Fruit fly (Drosophila melanogaster) whole organism, wandering third instar larva: ENCODE measurements around the gene wry.

ENCODE experiments used
- Abd-B ChIP-seq: fragments of >200 bp; optimal IDR thresholded peaks from 2 replicates; lab custom pipeline; 2017; ENCODE audit warnings: missing biosample characterization, missing genetic modification characterization
- CG32264 ChIP-seq: fragments of 200-800 bp; sonication (Bioruptor generic); optimal IDR thresholded peaks from 2 replicates; lab custom pipeline; 2016; ENCODE audit warnings: missing biosample characterization, missing genetic modification characterization
- CG9705 ChIP-seq: fragments of 200-800 bp; sonication (Bioruptor generic); optimal IDR thresholded peaks from 2 replicates; lab custom pipeline; 2018; ENCODE audit warnings: missing biosample characterization, mild to moderate bottlenecking, missing genetic modification characterization
- Dfd ChIP-seq: fragments of >200 bp; optimal IDR thresholded peaks from 2 replicates; lab custom pipeline; 2017; ENCODE audit warnings: missing biosample characterization, missing genetic modification characterization
- Dif ChIP-seq: fragments of 200-275, 200-300 bp; sonication (Bioruptor generic); optimal IDR thresholded peaks from 2 replicates; lab custom pipeline; 2018; ENCODE audit warnings: missing biosample characterization, missing genetic modification characterization; ENCODE audit not compliant: partially characterized antibody
- GATAd ChIP-seq: sonication (Bioruptor generic); optimal IDR thresholded peaks from 2 replicates; lab custom pipeline; 2016; ENCODE audit warnings: missing biosample characterization, missing genetic modification characterization
- HLH106 ChIP-seq: fragments of 200-800 bp; optimal IDR thresholded peaks from 3 replicates; lab custom pipeline; 2019; ENCODE audit warnings: missing biosample characterization, mild to moderate bottlenecking, missing genetic modification characterization, moderate library complexity
- Hnf4 ChIP-seq: fragments of 200-800 bp; sonication (Bioruptor generic); optimal IDR thresholded peaks from 2 replicates; lab custom pipeline; 2016; ENCODE audit warnings: missing biosample characterization, mild to moderate bottlenecking, missing genetic modification characterization
- Hr78 ChIP-seq: fragments of >200 bp; optimal IDR thresholded peaks from 2 replicates; lab custom pipeline; 2017; ENCODE audit warnings: missing biosample characterization, missing genetic modification characterization
- Hr83 ChIP-seq: fragments of 200-300 bp; sonication (Bioruptor generic); optimal IDR thresholded peaks from 2 replicates; lab custom pipeline; 2016; ENCODE audit warnings: missing biosample characterization, mild to moderate bottlenecking, missing genetic modification characterization, moderate library complexity; ENCODE audit not compliant: poor library complexity, severe bottlenecking
- Jra ChIP-seq: sonication (Bioruptor generic); optimal IDR thresholded peaks from 2 replicates; lab custom pipeline; 2016; ENCODE audit warnings: missing biosample characterization, missing genetic modification characterization
- Mio ChIP-seq: sonication (Bioruptor generic); optimal IDR thresholded peaks from 2 replicates; lab custom pipeline; 2016; ENCODE audit warnings: missing biosample characterization, missing genetic modification characterization
- Myc ChIP-seq: fragments of >200 bp; optimal IDR thresholded peaks from 2 replicates; lab custom pipeline; 2017
- N ChIP-seq: fragments of >200 bp; optimal IDR thresholded peaks from 2 replicates; lab custom pipeline; 2018; ENCODE audit warnings: missing biosample characterization, missing external identifiers, missing genetic modification characterization
- OdsH ChIP-seq: fragments of 200-800 bp; sonication (Bioruptor generic); optimal IDR thresholded peaks from 2 replicates; lab custom pipeline; 2016; ENCODE audit warnings: missing biosample characterization, mild to moderate bottlenecking, missing genetic modification characterization
- Rel ChIP-seq, 2 experiments: fragments of 200-800 bp; sonication (Bioruptor generic) in 1 of 2; optimal IDR thresholded peaks; 2 replicates in 1 of 2; 3 replicates in 1 of 2; lab custom pipeline; 2016 to 2019; ENCODE audit warnings: mild to moderate bottlenecking in 2 of 2, missing biosample characterization in 2 of 2, missing genetic modification characterization in 2 of 2, moderate library complexity in 1 of 2
- Sp1 ChIP-seq: fragments of 200-800 bp; sonication (Bioruptor generic); optimal IDR thresholded peaks from 3 replicates; lab custom pipeline; 2019; ENCODE audit warnings: missing biosample characterization, mild to moderate bottlenecking, missing genetic modification characterization, moderate library complexity
- Vsx2 ChIP-seq: fragments of 200-300, 225-300 bp; sonication (Bioruptor generic); optimal IDR thresholded peaks from 2 replicates; lab custom pipeline; 2018; ENCODE audit warnings: missing biosample characterization, missing genetic modification characterization; ENCODE audit not compliant: partially characterized antibody
- br ChIP-seq: fragments of 200-800 bp; sonication (Bioruptor generic); optimal IDR thresholded peaks from 2 replicates; lab custom pipeline; 2016; ENCODE audit warnings: missing biosample characterization, missing genetic modification characterization
- dl ChIP-seq, 2 experiments: fragments of 175-275, 200-275 bp in 1 of 2; fragments of 200-275 bp in 1 of 2; sonication (Bioruptor generic); optimal IDR thresholded peaks; lab custom pipeline; 2018; ENCODE audit warnings: mild to moderate bottlenecking in 2 of 2, missing biosample characterization in 2 of 2, missing genetic modification characterization in 2 of 2, moderate library complexity in 2 of 2; ENCODE audit not compliant: partially characterized antibody in 2 of 2, insufficient read depth in 1 of 2
- dmrt93B ChIP-seq: fragments of 200-800 bp; sonication (Bioruptor generic); optimal IDR thresholded peaks from 2 replicates; lab custom pipeline; 2018; ENCODE audit warnings: missing biosample characterization, mild to moderate bottlenecking, missing genetic modification characterization
- dsf ChIP-seq: sonication (Bioruptor generic); optimal IDR thresholded peaks from 2 replicates; lab custom pipeline; 2016; ENCODE audit warnings: missing biosample characterization, missing genetic modification characterization, borderline replicate concordance
- ey ChIP-seq: fragments of 200-800 bp; sonication (Bioruptor generic); optimal IDR thresholded peaks from 2 replicates; lab custom pipeline; 2016; ENCODE audit warnings: missing biosample characterization, missing genetic modification characterization
- foxo ChIP-seq, 2 experiments: fragments of 200-800 bp; sonication (Bioruptor generic); optimal IDR thresholded peaks; 2 replicates in 1 of 2; 3 replicates in 1 of 2; lab custom pipeline; 2016 to 2017; ENCODE audit warnings: missing biosample characterization in 2 of 2, missing genetic modification characterization in 2 of 2
- fru ChIP-seq: fragments of 200-800 bp; sonication (Bioruptor generic); optimal IDR thresholded peaks from 3 replicates; lab custom pipeline; 2016; ENCODE audit warnings: missing biosample characterization, mild to moderate bottlenecking, missing genetic modification characterization
- jim ChIP-seq: fragments of 175-275, 200-325 bp; sonication (Bioruptor generic); optimal IDR thresholded peaks from 2 replicates; lab custom pipeline; 2016; ENCODE audit warnings: missing biosample characterization, mild to moderate bottlenecking, missing genetic modification characterization
- lola ChIP-seq: fragments of >200 bp; optimal IDR thresholded peaks from 2 replicates; lab custom pipeline; 2017; ENCODE audit warnings: missing biosample characterization, missing genetic modification characterization
- pan ChIP-seq: fragments of >200 bp; optimal IDR thresholded peaks from 2 replicates; lab custom pipeline; 2017
- psq ChIP-seq: fragments of 200-800 bp; sonication (Bioruptor generic); optimal IDR thresholded peaks from 3 replicates; lab custom pipeline; 2017; ENCODE audit warnings: missing biosample characterization, mild to moderate bottlenecking, missing genetic modification characterization, moderate library complexity
- rgr ChIP-seq: fragments of 200-800 bp; sonication (Bioruptor generic); optimal IDR thresholded peaks from 3 replicates; lab custom pipeline; 2016; ENCODE audit warnings: missing biosample characterization, mild to moderate bottlenecking, missing genetic modification characterization
- sage ChIP-seq: fragments of 200-800 bp; sonication (Bioruptor generic); optimal IDR thresholded peaks from 2 replicates; lab custom pipeline; 2016; ENCODE audit warnings: missing biosample characterization, mild to moderate bottlenecking, missing genetic modification characterization
- sv ChIP-seq: fragments of 200-800 bp; sonication (Bioruptor generic); optimal IDR thresholded peaks from 3 replicates; lab custom pipeline; 2016; ENCODE audit warnings: missing biosample characterization, missing genetic modification characterization
- tai ChIP-seq: sonication (Bioruptor generic); optimal IDR thresholded peaks from 2 replicates; lab custom pipeline; 2016; ENCODE audit warnings: missing biosample characterization, missing genetic modification characterization
- usp ChIP-seq: fragments of >200 bp; optimal IDR thresholded peaks from 2 replicates; lab custom pipeline; 2017; ENCODE audit warnings: missing biosample characterization, missing genetic modification characterization
- woc ChIP-seq: sonication (Bioruptor generic); optimal IDR thresholded peaks from 2 replicates; lab custom pipeline; 2016; ENCODE audit warnings: missing biosample characterization, mild to moderate bottlenecking, missing genetic modification characterization

wry gene

dm6 chr2L:1885215-1885721, 48.9 kb downstream of the wry start:
- TF ChIP-seq rgr (GFP tag; lab: Kevin White, UChicago): no peak
- no peak for TF ChIP-seq CG9705 (GFP tag; lab: Kevin White, UChicago)
- TF ChIP-seq tai (GFP tag; lab: Kevin White, UChicago): no peak
- no peak for TF ChIP-seq dsf
- TF ChIP-seq CG32264 (GFP tag; lab: Kevin White, UChicago): no peak
- TF ChIP-seq Dif: no peak
- no peak for TF ChIP-seq N
- no peak for TF ChIP-seq Hr83 (GFP tag; lab: Kevin White, UChicago)
- no peak for TF ChIP-seq HLH106 (tag; lab: Kevin White, UChicago)
- no peak for TF ChIP-seq Sp1 (GFP tag; lab: Kevin White, UChicago)
- no peak for TF ChIP-seq sv
- TF ChIP-seq Myc: no peak
- no peak for TF ChIP-seq Hr78 (GFP tag; lab: Kevin White, UChicago)
- TF ChIP-seq Vsx2 (GFP tag; lab: Kevin White, UChicago): no peak
- TF ChIP-seq pan (lab: Kevin White, UChicago): no peak
- TF ChIP-seq br (GFP tag; lab: Kevin White, UChicago): no peak
- TF ChIP-seq dmrt93B (GFP tag; lab: Kevin White, UChicago): no peak
- TF ChIP-seq, all 38 proteins: peak for 0

- TF ChIP-seq Dfd (GFP tag; lab: Kevin White, UChicago) (no peak), dl (GFP tag; optimal IDR thresholded peaks at IDR 0.05; lab: Kevin White, UChicago; ENCODE audit: insufficient read depth in 1 of 2, partially characterized antibody in 2 of 2) (no peak), Jra (no peak), Vsx2 (GFP tag; lab: Kevin White, UChicago) (no peak), br (GFP tag; lab: Kevin White, UChicago) (no peak), psq (GFP tag; lab: Kevin White, UChicago) (no peak), foxo (GFP tag; optimal IDR thresholded peaks at IDR 0.05; lab: Kevin White, UChicago) (no peak), Hr78 (GFP tag; lab: Kevin White, UChicago) (no peak), Hr83 (GFP tag; lab: Kevin White, UChicago) (no peak), woc (no peak), Mio (GFP tag; lab: Kevin White, UChicago) (no peak), sage (GFP tag; lab: Kevin White, UChicago) (no peak), sv (no peak), lola (no peak), GATAd (GFP tag; lab: Kevin White, UChicago) (no peak), dsf (no peak)
Observed at dm6 chr2L:1886533-1887183, 50.3 kb downstream of the wry start.

dm6 chr2L:1887729-1888128, 51.4 kb downstream of the wry start:
- TF ChIP-seq Dfd (GFP tag; lab: Kevin White, UChicago): no peak
- no peak for TF ChIP-seq dsf
- TF ChIP-seq Hnf4: no peak
- TF ChIP-seq GATAd (GFP tag; lab: Kevin White, UChicago): no peak
- no peak for TF ChIP-seq CG32264 (GFP tag; lab: Kevin White, UChicago)
- no peak for TF ChIP-seq Dif
- TF ChIP-seq lola: no peak
- TF ChIP-seq rgr (GFP tag; lab: Kevin White, UChicago): no peak
- no peak for TF ChIP-seq dmrt93B (GFP tag; lab: Kevin White, UChicago)
- TF ChIP-seq dl (GFP tag; optimal IDR thresholded peaks at IDR 0.05; lab: Kevin White, UChicago; ENCODE audit: insufficient read depth in 1 of 2, partially characterized antibody in 2 of 2): no peak
- no peak for TF ChIP-seq Sp1 (GFP tag; lab: Kevin White, UChicago)
- peak; percentile 21 for TF ChIP-seq woc
- no peak for TF ChIP-seq N
- no peak for TF ChIP-seq tai (GFP tag; lab: Kevin White, UChicago)
- TF ChIP-seq psq (GFP tag; lab: Kevin White, UChicago): peak; percentile 68
- no peak for TF ChIP-seq CG9705 (GFP tag; lab: Kevin White, UChicago)
- TF ChIP-seq usp (GFP tag; lab: Kevin White, UChicago): no peak
- TF ChIP-seq ey (GFP tag; lab: Kevin White, UChicago): peak; percentile 10
- TF ChIP-seq Myc: no peak
- peak; percentile 58 for TF ChIP-seq fru (GFP tag; lab: Kevin White, UChicago)
- no peak for TF ChIP-seq jim (GFP tag; lab: Kevin White, UChicago)
- TF ChIP-seq foxo (GFP tag; optimal IDR thresholded peaks at IDR 0.05; lab: Kevin White, UChicago): peak in 1 of 2 experiments; percentile 8
- peak; percentile 39 for TF ChIP-seq br (GFP tag; lab: Kevin White, UChicago)
- TF ChIP-seq Abd-B (GFP tag; lab: Kevin White, UChicago): no peak
- TF ChIP-seq pan (lab: Kevin White, UChicago): no peak
- no peak for TF ChIP-seq sv
- TF ChIP-seq Rel (GFP tag; optimal IDR thresholded peaks at IDR 0.05; lab: Kevin White, UChicago): no peak
- no peak for TF ChIP-seq Rel (tag; optimal IDR thresholded peaks at IDR 0.05; lab: Kevin White, UChicago)
- TF ChIP-seq OdsH: peak; percentile 45
- no peak for TF ChIP-seq Mio (GFP tag; lab: Kevin White, UChicago)
- no peak for TF ChIP-seq Hr78 (GFP tag; lab: Kevin White, UChicago)
- TF ChIP-seq, all 38 proteins: peak for 7
